Worm (Caenorhabditis elegans) whole organism, young adult: ENCODE data around the gene nhr-125.
"Not testable (repeated sequence)": the region's sequence is repeated elsewhere in the genome, so short reads cannot be mapped to it uniquely, and the experiment has no call there.

Source experiments
- B0336.3 ChIP-seq: fragments of 200-800 bp; sonication (Bioruptor generic); IDR thresholded peaks from 2 replicates; pipeline ENCODE4 v1.3.6; 2022; ENCODE audit warnings: missing genetic modification characterization, missing compliant biosample characterization
- F23B12.7 ChIP-seq: sonication (generic microtip); optimal IDR thresholded peaks from 2 replicates; lab custom pipeline; 2017; ENCODE audit warnings: missing genetic modification characterization, mild to moderate bottlenecking, missing compliant biosample characterization, antibody characterized with exemption, moderate library complexity; ENCODE audit not compliant: insufficient read depth
- F37B4.10 ChIP-seq: fragments of 200-800 bp; sonication (Bioruptor generic); IDR thresholded peaks from 2 replicates; pipeline ENCODE4 v1.3.6; 2022; ENCODE audit warnings: missing genetic modification characterization, missing compliant biosample characterization
- K12H6.12 ChIP-seq: fragments of 200-800 bp; sonication (Bioruptor generic); optimal IDR thresholded peaks from 2 replicates; lab custom pipeline; 2018; ENCODE audit warnings: mild to moderate bottlenecking, missing genetic modification characterization, missing compliant biosample characterization
- T07F8.4 ChIP-seq: sonication (generic microtip); optimal IDR thresholded peaks from 2 replicates; lab custom pipeline; 2016; ENCODE audit warnings: mild to moderate bottlenecking, missing genetic modification characterization, moderate library complexity, missing compliant biosample characterization
- ZK185.1 ChIP-seq: sonication (generic microtip); optimal IDR thresholded peaks from 2 replicates; lab custom pipeline; 2016; ENCODE audit warnings: mild to moderate bottlenecking, missing genetic modification characterization, missing compliant biosample characterization; ENCODE audit not compliant: poor library complexity, severe bottlenecking
- aptf-3 ChIP-seq: fragments of 200-800 bp; sonication (Bioruptor generic); IDR thresholded peaks from 2 replicates; pipeline ENCODE4 v1.3.6; 2022; ENCODE audit warnings: missing genetic modification characterization, missing compliant biosample characterization
- athp-1 ChIP-seq: sonication (generic microtip); optimal IDR thresholded peaks from 2 replicates; lab custom pipeline; 2017; ENCODE audit warnings: mild to moderate bottlenecking, missing genetic modification characterization, missing compliant biosample characterization
- ccch-3 ChIP-seq: fragments of 200-800 bp; sonication (Bioruptor generic); optimal IDR thresholded peaks from 2 replicates; lab custom pipeline; 2018; ENCODE audit warnings: mild to moderate bottlenecking, missing genetic modification characterization, missing compliant biosample characterization
- cebp-2 ChIP-seq: fragments of 200-800 bp; sonication (Bioruptor generic); IDR thresholded peaks from 2 replicates; pipeline ENCODE4 v1.3.6; 2022; ENCODE audit warnings: missing genetic modification characterization, missing compliant biosample characterization
- ceh-27 ChIP-seq: fragments of 200-800 bp; sonication (Bioruptor generic); optimal IDR thresholded peaks from 2 replicates; lab custom pipeline; 2018; ENCODE audit warnings: mild to moderate bottlenecking, missing genetic modification characterization, moderate library complexity, missing compliant biosample characterization
- egl-44 ChIP-seq: fragments of 200-800 bp; sonication (Bioruptor generic); IDR thresholded peaks from 2 replicates; pipeline ENCODE4 v1.3.6; 2022; ENCODE audit warnings: missing genetic modification reagents, missing genetic modification characterization, missing compliant biosample characterization
- egrh-3 ChIP-seq: fragments of 200-800 bp; sonication (Bioruptor generic); IDR thresholded peaks from 2 replicates; pipeline ENCODE4 v1.3.6; 2022; ENCODE audit warnings: missing genetic modification reagents, missing genetic modification characterization, missing compliant biosample characterization
- ekl-4 ChIP-seq: fragments of 200-800 bp; sonication (Bioruptor generic); IDR thresholded peaks from 2 replicates; pipeline ENCODE4 v1.3.6; 2022; ENCODE audit warnings: missing genetic modification reagents, missing genetic modification characterization, missing compliant biosample characterization
- gei-17 ChIP-seq: fragments of 200-800 bp; sonication (Bioruptor generic); optimal IDR thresholded peaks from 2 replicates; lab custom pipeline; 2018; ENCODE audit warnings: mild to moderate bottlenecking, missing genetic modification characterization, missing compliant biosample characterization
- hlh-12 ChIP-seq: sonication (generic microtip); optimal IDR thresholded peaks from 2 replicates; lab custom pipeline; 2016; ENCODE audit warnings: missing genetic modification characterization, missing compliant biosample characterization
- lag-1 ChIP-seq: fragments of 200-800 bp; sonication (Bioruptor generic); IDR thresholded peaks from 2 replicates; pipeline ENCODE4 v1.3.6; 2022; ENCODE audit warnings: missing genetic modification reagents, missing genetic modification characterization, missing compliant biosample characterization
- lir-1 ChIP-seq: fragments of 200-800 bp; sonication (Bioruptor generic); conservative IDR thresholded peaks from 2 replicates; pipeline ENCODE4 v1.3.6; 2022; ENCODE audit warnings: missing genetic modification reagents, missing genetic modification characterization, missing compliant biosample characterization
- madf-3 ChIP-seq: fragments of 200-800 bp; sonication (Bioruptor generic); IDR thresholded peaks from 2 replicates; pipeline ENCODE4 v1.3.6; 2022; ENCODE audit warnings: missing genetic modification reagents, missing genetic modification characterization, missing compliant biosample characterization
- tbx-9 ChIP-seq: sonication (generic microtip); optimal IDR thresholded peaks from 2 replicates; lab custom pipeline; 2016; ENCODE audit warnings: borderline replicate concordance, missing genetic modification characterization, inconsistent platforms, missing compliant biosample characterization
- unc-62 ChIP-seq: fragments of 150-350 bp; optimal IDR thresholded peaks from 2 replicates; lab custom pipeline; 2014; ENCODE audit warnings: missing biosample characterization, missing genetic modification reagents, missing genetic modification characterization
- ztf-26 ChIP-seq: sonication (generic microtip); optimal IDR thresholded peaks from 2 replicates; lab custom pipeline; 2017; ENCODE audit warnings: missing genetic modification characterization, missing compliant biosample characterization
- ztf-3 ChIP-seq: fragments of 200-800 bp; sonication (Bioruptor generic); optimal IDR thresholded peaks from 2 replicates; lab custom pipeline; 2018; ENCODE audit warnings: mild to moderate bottlenecking, missing genetic modification characterization, missing compliant biosample characterization

nhr-125 gene

ce11 chrV:4295920-4296319 lies 29.4 kb downstream of the nhr-125 start, which contains the start of gene F47D2.11:
TSS of gene F47D2.11 (minus strand) at chrV:4296020.
- TF ChIP-seq egl-44 (GFP tag; lab: Robert Waterston, UW), result no peak
- TF ChIP-seq, all 124 proteins: peak for 0

- not testable (repeated sequence) for TF ChIP-seq gei-17 (GFP tag; lab: Kevin White, UChicago); lag-1 (GFP tag; lab: Robert Waterston, UW); athp-1 (tag; lab: Kevin White, UChicago)
Observed at ce11 chrV:4293425-4293824, 31.9 kb downstream of the nhr-125 start, which contains the start of gene srh-194. TSS of gene srh-194 (minus strand) at chrV:4293525.

- not testable (repeated sequence) for TF ChIP-seq unc-62 (GFP tag; lab: Kevin White, UChicago); B0336.3 (GFP tag; lab: Robert Waterston, UW); cebp-2 (GFP tag; lab: Robert Waterston, UW)
Observed at ce11 chrV:4290093-4290492, 35.2 kb downstream of the nhr-125 start, which contains the start of gene srh-193. TSS of gene srh-193 (minus strand) at chrV:4290193.

ce11 chrV:4284737-4285136 lies 40.6 kb downstream of the nhr-125 start, which contains the start of gene srt-19:
TSS of gene srt-19 (plus strand) at chrV:4285037.
- TF ChIP-seq aptf-3 (GFP tag; lab: Robert Waterston, UW); F37B4.10 (GFP tag; lab: Robert Waterston, UW); tbx-9 (tag; lab: Kevin White, UChicago): not testable (repeated sequence)

- not testable (repeated sequence) for TF ChIP-seq madf-3 (GFP tag; lab: Robert Waterston, UW); ceh-27 (GFP tag; lab: Kevin White, UChicago); ZK185.1 (tag; lab: Kevin White, UChicago)
Observed at ce11 chrV:4281699-4282098, 43.6 kb downstream of the nhr-125 start, which contains the start of gene srt-37. TSS of gene srt-37 (minus strand) at chrV:4281799.

ce11 chrV:4278735-4279134 lies 46.6 kb downstream of the nhr-125 start, which contains the start of gene srt-20:
TSS of gene srt-20 (minus strand) at chrV:4278835.
- TF ChIP-seq T07F8.4, F23B12.7, ztf-26 (tag; lab: Kevin White, UChicago): not testable (repeated sequence)

- TF ChIP-seq K12H6.12 (tag; lab: Kevin White, UChicago), result no peak
- TF ChIP-seq ekl-4 (GFP tag; lab: Robert Waterston, UW), result no peak
- no peak for TF ChIP-seq ztf-3 (GFP tag; lab: Kevin White, UChicago)
- no peak for TF ChIP-seq lir-1 (GFP tag; lab: Robert Waterston, UW)
- TF ChIP-seq hlh-12 (tag; lab: Kevin White, UChicago), result no peak
- TF ChIP-seq ccch-3 (GFP tag; lab: Kevin White, UChicago), result no peak
- no peak for TF ChIP-seq ceh-27 (GFP tag; lab: Kevin White, UChicago)
- no peak for TF ChIP-seq egrh-3 (GFP tag; lab: Robert Waterston, UW)
- no peak for TF ChIP-seq athp-1 (tag; lab: Kevin White, UChicago)
- TF ChIP-seq, all 124 proteins: peak for 0
Observed at ce11 chrV:4273372-4273771, 51.9 kb downstream of the nhr-125 start.
